Fruit fly (Drosophila melanogaster) whole organism, embryonic: Measurements from ENCODE around the gene CG13893.

Experiments used
- B-H2 ChIP-seq: fragments of 200-800 bp; sonication (Bioruptor generic); optimal IDR thresholded peaks from 2 replicates; lab custom pipeline; 2018; ENCODE audit warnings: missing biosample characterization, mild to moderate bottlenecking, missing genetic modification characterization
- CG10366 ChIP-seq: fragments of 200-800 bp; sonication (Bioruptor generic); IDR thresholded peaks from 2 replicates; pipeline ENCODE4 v1.3.6; 2022; ENCODE audit warnings: missing biosample characterization, missing genetic modification characterization
- CG11093 ChIP-seq: fragments of 200-800 bp; sonication (Bioruptor generic); IDR thresholded peaks from 3 replicates; pipeline ENCODE4 v1.3.6; 2022; ENCODE audit warnings: missing biosample characterization, missing genetic modification characterization
- CG13123 ChIP-seq: fragments of 200-800 bp; sonication (Bioruptor generic); optimal IDR thresholded peaks from 2 replicates; lab custom pipeline; 2016; ENCODE audit warnings: missing biosample characterization, missing genetic modification characterization
- CG14965 ChIP-seq: fragments of 200-800 bp; sonication (Bioruptor generic); optimal IDR thresholded peaks from 2 replicates; lab custom pipeline; 2016; ENCODE audit warnings: missing biosample characterization, missing genetic modification characterization, borderline replicate concordance
- CG18599 ChIP-seq: fragments of 200-800 bp; sonication (Bioruptor generic); optimal IDR thresholded peaks from 3 replicates; lab custom pipeline; 2017; ENCODE audit warnings: missing biosample characterization, missing genetic modification characterization, mild to moderate bottlenecking, moderate library complexity, missing genetic modification reagents
- CG2199 ChIP-seq: fragments of 200-800 bp; sonication (Bioruptor generic); IDR thresholded peaks from 3 replicates; pipeline ENCODE4 v1.3.6; 2022; ENCODE audit warnings: missing biosample characterization, missing genetic modification characterization
- CG30431 ChIP-seq: fragments of 200-800 bp; sonication (Bioruptor generic); optimal IDR thresholded peaks from 2 replicates; lab custom pipeline; 2017; ENCODE audit warnings: missing biosample characterization, missing genetic modification characterization
- CG33557 ChIP-seq: fragments of 200-800 bp; sonication (Bioruptor generic); optimal IDR thresholded peaks from 2 replicates; lab custom pipeline; 2019; ENCODE audit warnings: missing biosample characterization, mild to moderate bottlenecking, missing genetic modification characterization, moderate library complexity
- CG34376 ChIP-seq: fragments of 200-800 bp; sonication (Bioruptor generic); optimal IDR thresholded peaks from 2 replicates; lab custom pipeline; 2018; ENCODE audit warnings: missing biosample characterization, mild to moderate bottlenecking, missing genetic modification characterization
- CG3995 ChIP-seq: fragments of 200-800 bp; sonication (Bioruptor generic); optimal IDR thresholded peaks from 3 replicates; lab custom pipeline; 2016; ENCODE audit warnings: missing biosample characterization, missing genetic modification characterization
- CG6854 ChIP-seq: fragments of 200-800 bp; sonication (Bioruptor generic); optimal IDR thresholded peaks from 3 replicates; lab custom pipeline; 2017; ENCODE audit warnings: missing biosample characterization, mild to moderate bottlenecking, missing genetic modification characterization
- CG7963 ChIP-seq: fragments of 200-800 bp; sonication (Bioruptor generic); IDR thresholded peaks from 3 replicates; pipeline ENCODE4 v1.3.6; 2022; ENCODE audit warnings: missing biosample characterization, missing genetic modification characterization; ENCODE audit not compliant: partially characterized antibody
- CG9609 ChIP-seq: fragments of 200-800 bp; sonication (Bioruptor generic); optimal IDR thresholded peaks from 3 replicates; lab custom pipeline; 2016; ENCODE audit warnings: missing biosample characterization, missing genetic modification characterization
- CG9727 ChIP-seq: fragments of 200-800 bp; sonication (Bioruptor generic); optimal IDR thresholded peaks from 3 replicates; lab custom pipeline; 2017; ENCODE audit warnings: missing biosample characterization, mild to moderate bottlenecking, missing genetic modification characterization
- D ChIP-seq, 2 experiments: fragments of 200-800 bp in 1 of 2; fragments of >200 bp in 1 of 2; sonication (Bioruptor generic) in 1 of 2; optimal IDR thresholded peaks; 2 replicates in 1 of 2; 3 replicates in 1 of 2; lab custom pipeline; 2017; ENCODE audit warnings: mild to moderate bottlenecking in 1 of 2, missing biosample characterization in 1 of 2, missing genetic modification characterization in 1 of 2, missing genetic modification reagents in 1 of 2
- D19B ChIP-seq: fragments of 200-800 bp; sonication (Bioruptor generic); optimal IDR thresholded peaks from 2 replicates; lab custom pipeline; 2017; ENCODE audit warnings: missing biosample characterization, mild to moderate bottlenecking, missing genetic modification characterization
- Dll ChIP-seq: fragments of 200-800 bp; sonication (Bioruptor generic); IDR thresholded peaks from 4 replicates; pipeline ENCODE4 v1.3.6; 2022; ENCODE audit warnings: missing biosample characterization, missing genetic modification characterization; ENCODE audit not compliant: partially characterized antibody
- Ets97D ChIP-seq: fragments of 200-800 bp; sonication (Bioruptor generic); optimal IDR thresholded peaks from 3 replicates; lab custom pipeline; 2016; ENCODE audit warnings: missing biosample characterization, missing genetic modification characterization
- Gsc ChIP-seq: fragments of 200-800 bp; sonication (Bioruptor generic); IDR thresholded peaks from 2 replicates; pipeline ENCODE4 v1.3.6; 2022; ENCODE audit warnings: missing biosample characterization, missing genetic modification characterization
- HHEX ChIP-seq: fragments of 200-800 bp; sonication (Bioruptor generic); optimal IDR thresholded peaks from 3 replicates; lab custom pipeline; 2017; ENCODE audit warnings: missing biosample characterization, mild to moderate bottlenecking, missing genetic modification characterization, missing genetic modification reagents
- HmgZ ChIP-seq: fragments of 200-800 bp; sonication (Bioruptor generic); optimal IDR thresholded peaks from 2 replicates; lab custom pipeline; 2018; ENCODE audit warnings: missing biosample characterization, mild to moderate bottlenecking, missing genetic modification characterization
- Meics ChIP-seq: fragments of 200-800 bp; sonication (Bioruptor generic); optimal IDR thresholded peaks from 2 replicates; lab custom pipeline; 2017; ENCODE audit warnings: missing biosample characterization, mild to moderate bottlenecking, missing genetic modification characterization
- Neu2 ChIP-seq: fragments of 200-800 bp; sonication (Bioruptor generic); optimal IDR thresholded peaks from 3 replicates; lab custom pipeline; 2016; ENCODE audit warnings: missing biosample characterization, missing genetic modification characterization, borderline replicate concordance
- Nf-YA ChIP-seq: fragments of 200-800 bp; sonication (Bioruptor generic); IDR thresholded peaks from 2 replicates; pipeline ENCODE4 v1.3.6; 2022; ENCODE audit warnings: missing biosample characterization, missing genetic modification characterization
- Ptx1 ChIP-seq: fragments of 200-800 bp; sonication (Bioruptor generic); IDR thresholded peaks from 2 replicates; pipeline ENCODE4 v1.3.6; 2022; ENCODE audit warnings: missing biosample characterization, missing genetic modification characterization
- Rfx ChIP-seq: fragments of 200-800 bp; sonication (Bioruptor generic); IDR thresholded peaks from 2 replicates; pipeline ENCODE4 v1.3.6; 2022; ENCODE audit warnings: missing biosample characterization, missing genetic modification characterization
- Scr ChIP-seq: fragments of 200-800 bp; sonication (Bioruptor generic); IDR thresholded peaks from 2 replicates; pipeline ENCODE4 v1.3.6; 2022; ENCODE audit warnings: missing biosample characterization, missing genetic modification characterization; ENCODE audit not compliant: partially characterized antibody
- YL-1 ChIP-seq: fragments of 200-800 bp; sonication (Bioruptor generic); optimal IDR thresholded peaks from 3 replicates; lab custom pipeline; 2017; ENCODE audit warnings: missing biosample characterization, mild to moderate bottlenecking, missing genetic modification characterization
- amos ChIP-seq: fragments of 200-800 bp; sonication (Bioruptor generic); IDR thresholded peaks from 2 replicates; pipeline ENCODE4 v1.3.6; 2022; ENCODE audit warnings: missing biosample characterization, missing genetic modification characterization; ENCODE audit not compliant: partially characterized antibody
- aop ChIP-seq: fragments of 200-800 bp; sonication (Bioruptor generic); IDR thresholded peaks from 2 replicates; pipeline ENCODE4 v1.3.6; 2022; ENCODE audit warnings: missing biosample characterization, missing genetic modification characterization
- crol ChIP-seq: fragments of 200-800 bp; sonication (Bioruptor generic); IDR thresholded peaks from 2 replicates; pipeline ENCODE4 v1.3.6; 2022; ENCODE audit warnings: missing biosample characterization, missing genetic modification characterization
- esg ChIP-seq: fragments of 200-800 bp; sonication (Bioruptor generic); conservative IDR thresholded peaks from 2 replicates; pipeline ENCODE4 v1.3.6; 2022; ENCODE audit warnings: missing biosample characterization, missing genetic modification characterization
- ftz-f1 ChIP-seq: fragments of 200-800 bp; sonication (Bioruptor generic); optimal IDR thresholded peaks from 2 replicates; lab custom pipeline; 2016; ENCODE audit warnings: missing biosample characterization, missing genetic modification characterization
- gce ChIP-seq: fragments of 200-800 bp; sonication (Bioruptor generic); IDR thresholded peaks from 3 replicates; pipeline ENCODE4 v1.3.6; 2022; ENCODE audit warnings: missing biosample characterization, missing genetic modification characterization
- gcm ChIP-seq: fragments of 200-800 bp; sonication (Bioruptor generic); optimal IDR thresholded peaks from 2 replicates; lab custom pipeline; 2019; ENCODE audit warnings: missing biosample characterization, mild to moderate bottlenecking, missing genetic modification characterization, moderate library complexity
- gsb-n ChIP-seq: fragments of 200-800 bp; sonication (Bioruptor generic); optimal IDR thresholded peaks from 3 replicates; lab custom pipeline; 2018; ENCODE audit warnings: missing biosample characterization, mild to moderate bottlenecking, missing genetic modification characterization
- inv ChIP-seq: fragments of 200-800 bp; sonication (Bioruptor generic); IDR thresholded peaks from 2 replicates; pipeline ENCODE4 v1.3.6; 2022; ENCODE audit warnings: missing biosample characterization, missing genetic modification characterization; ENCODE audit not compliant: partially characterized antibody
- jing ChIP-seq: fragments of 200-800 bp; sonication (Bioruptor generic); optimal IDR thresholded peaks from 2 replicates; lab custom pipeline; 2018; ENCODE audit warnings: missing biosample characterization, mild to moderate bottlenecking, missing genetic modification characterization
- odd ChIP-seq: fragments of 200-800 bp; sonication (Bioruptor generic); optimal IDR thresholded peaks from 2 replicates; lab custom pipeline; 2017; ENCODE audit warnings: missing biosample characterization, mild to moderate bottlenecking, missing genetic modification characterization
- otp ChIP-seq: fragments of 200-800 bp; sonication (Bioruptor generic); IDR thresholded peaks from 3 replicates; pipeline ENCODE4, ENCODE4 v1.3.6; 2022; ENCODE audit warnings: missing biosample characterization, missing genetic modification characterization
- psq ChIP-seq: fragments of 200-800 bp; sonication (Bioruptor generic); optimal IDR thresholded peaks from 2 replicates; lab custom pipeline; 2017; ENCODE audit warnings: missing biosample characterization, missing genetic modification characterization
- ro ChIP-seq: fragments of 200-800 bp; sonication (Bioruptor generic); IDR thresholded peaks from 2 replicates; pipeline ENCODE4 v1.3.6; 2022; ENCODE audit warnings: missing biosample characterization, missing genetic modification characterization
- scrt ChIP-seq: fragments of 200-800 bp; sonication (Bioruptor generic); optimal IDR thresholded peaks from 2 replicates; lab custom pipeline; 2018; ENCODE audit warnings: missing biosample characterization, mild to moderate bottlenecking, missing genetic modification characterization, moderate library complexity
- tap ChIP-seq: fragments of 200-800 bp; optimal IDR thresholded peaks from 3 replicates; lab custom pipeline; 2019; ENCODE audit warnings: missing biosample characterization, mild to moderate bottlenecking, missing genetic modification characterization, moderate library complexity
- unc-4 ChIP-seq: fragments of 200-800 bp; sonication (Bioruptor generic); IDR thresholded peaks from 2 replicates; pipeline ENCODE4 v1.3.6; 2022; ENCODE audit warnings: missing biosample characterization, missing genetic modification characterization; ENCODE audit not compliant: partially characterized antibody
- vnd ChIP-seq: fragments of 200-800 bp; sonication (Bioruptor generic); IDR thresholded peaks from 3 replicates; pipeline ENCODE4 v1.3.6; 2022; ENCODE audit warnings: missing biosample characterization, missing genetic modification characterization; ENCODE audit not compliant: partially characterized antibody

Gene CG13893

dm6 chr3L:621097-621967 lies 17.5 kb upstream of the CG13893 start (continued):
- peak; percentile 34 for TF ChIP-seq psq (GFP tag; lab: Kevin White, UChicago)
- no peak for TF ChIP-seq ftz-f1 (GFP tag; lab: Kevin White, UChicago)
- peak; percentile 53 for TF ChIP-seq Ptx1 (GFP tag; lab: Robert Waterston, UW)
- TF ChIP-seq Meics (GFP tag; lab: Kevin White, UChicago): no peak
- TF ChIP-seq D (optimal IDR thresholded peaks at IDR 0.05; lab: Kevin White, UChicago): no peak
- TF ChIP-seq D (GFP tag; optimal IDR thresholded peaks at IDR 0.05; lab: Kevin White, UChicago): peak; percentile 90
- TF ChIP-seq D19B (GFP tag; lab: Kevin White, UChicago): no peak
- peak; percentile 65 for TF ChIP-seq tap
- TF ChIP-seq HmgZ (tag; lab: Kevin White, UChicago): peak; percentile 10
- peak; percentile 57 for TF ChIP-seq jing
- TF ChIP-seq YL-1: peak; percentile 36
- peak; percentile 65 for TF ChIP-seq esg (GFP tag; lab: Robert Waterston, UW)
- no peak for TF ChIP-seq Dll (GFP tag; lab: Robert Waterston, UW)
- peak; percentile 13 for TF ChIP-seq Ets97D
- no peak for TF ChIP-seq CG34376 (GFP tag; lab: Kevin White, UChicago)
- TF ChIP-seq Rfx (GFP tag; lab: Robert Waterston, UW): no peak
- peak; percentile 89 for TF ChIP-seq gsb-n (tag; lab: Kevin White, UChicago)
- no peak for TF ChIP-seq B-H2 (GFP tag; lab: Kevin White, UChicago)
- no peak for TF ChIP-seq CG7963 (GFP tag; lab: Robert Waterston, UW)
- peak; percentile 61 for TF ChIP-seq CG9609 (GFP tag; lab: Kevin White, UChicago)
- TF ChIP-seq odd (GFP tag; lab: Kevin White, UChicago): peak; percentile 54
- no peak for TF ChIP-seq CG3995 (GFP tag; lab: Kevin White, UChicago)
- peak; percentile 85 for TF ChIP-seq CG30431 (GFP tag; lab: Kevin White, UChicago)
- peak; percentile 73; the same call in 1 of the 2 replicates for TF ChIP-seq crol
- TF ChIP-seq inv (GFP tag; lab: Robert Waterston, UW): no peak
- TF ChIP-seq aop: peak; percentile 25; the same call in 1 of the 2 replicates
- no peak for TF ChIP-seq unc-4
- peak; percentile 63 for TF ChIP-seq CG13123
- peak; percentile 42; the same call in 1 of the 2 replicates for TF ChIP-seq CG10366
- TF ChIP-seq CG14965 (GFP tag; lab: Kevin White, UChicago): no peak
- TF ChIP-seq scrt: peak; percentile 40
- TF ChIP-seq CG2199: no peak
- peak; percentile 7 for TF ChIP-seq CG18599 (GFP tag; lab: Kevin White, UChicago)
- TF ChIP-seq Scr (GFP tag; lab: Robert Waterston, UW): no peak
- TF ChIP-seq ro: peak; percentile 17; the same call in 1 of the 2 replicates
- TF ChIP-seq otp (GFP tag; lab: Robert Waterston, UW): peak; percentile 81
- TF ChIP-seq Nf-YA (GFP tag; lab: Robert Waterston, UW): no peak
- TF ChIP-seq gce (GFP tag; lab: Robert Waterston, UW): no peak
- no peak for TF ChIP-seq vnd (GFP tag; lab: Robert Waterston, UW)
- TF ChIP-seq HHEX (GFP tag; lab: Kevin White, UChicago): peak; percentile 28
- peak; percentile 62 for TF ChIP-seq Gsc (GFP tag; lab: Robert Waterston, UW)
- peak; percentile 95 for TF ChIP-seq CG9727
- TF ChIP-seq Neu2 (GFP tag; lab: Kevin White, UChicago): peak; percentile 48
- TF ChIP-seq CG33557 (GFP tag; lab: Kevin White, UChicago): peak; percentile 96
- TF ChIP-seq amos (GFP tag; lab: Robert Waterston, UW): no peak
- peak; percentile 35; the same call in 1 of the 3 replicates for TF ChIP-seq CG11093 (GFP tag; lab: Robert Waterston, UW)
- no peak for TF ChIP-seq CG6854
- TF ChIP-seq gcm (GFP tag; lab: Kevin White, UChicago): peak; percentile 89
